Worm (Caenorhabditis elegans): ENCODE data around the gene clec-178.

DNA sequence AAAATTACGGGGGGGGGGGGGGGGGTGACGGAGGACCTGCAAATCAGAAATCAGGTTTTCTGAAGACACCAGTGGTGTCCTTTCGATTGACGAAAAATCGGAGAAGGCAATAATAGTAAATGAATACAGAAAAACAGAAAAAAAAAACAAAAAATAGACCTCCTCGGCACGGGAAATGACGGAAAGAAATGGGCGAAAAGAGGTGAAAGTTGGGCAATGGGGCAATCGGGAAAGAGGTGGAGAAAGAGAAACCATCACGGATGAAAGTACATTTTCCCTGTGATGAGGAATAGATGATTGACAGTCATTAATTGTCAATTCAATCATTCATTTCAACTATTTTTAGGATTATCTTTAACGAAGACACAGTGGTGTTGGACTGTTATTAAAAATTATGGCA, 50.2 kb downstream of the clec-178 start:
- TF ChIP-seq ztf-29 (GFP tag; IDR thresholded peaks at IDR 0.05) (no peak), ztf-23 (GFP tag; IDR thresholded peaks at IDR 0.05) (no peak), tab-1 (GFP tag; IDR thresholded peaks at IDR 0.05) (no peak), klf-2 (GFP tag; conservative IDR thresholded peaks at IDR 0.05) (no peak), cog-1 (tag; optimal IDR thresholded peaks at IDR 0.05) (no peak), ref-1 (GFP tag; conservative IDR thresholded peaks at IDR 0.05) (no peak)

All from whole organism, midembryonic.